Fruit fly (Drosophila melanogaster): ENCODE results near the gene Nedd4.
A peak's percentile ranks its signal among the peaks of the same experiment; 100 is the strongest.

The Nedd4 gene

dm6 chr3L:17557215-17557904 lies 27.5 kb downstream of the Nedd4 start, which contains the start of gene CycT (continued):
- no peak for TF ChIP-seq sim (GFP tag; IDR thresholded peaks at IDR 0.05)
- peak; percentile 33 for TF ChIP-seq Mes4 (GFP tag; optimal IDR thresholded peaks at IDR 0.05)
- no peak; the same call in 1 of the 2 replicates for TF ChIP-seq vvl (GFP tag; IDR thresholded peaks at IDR 0.05)
- no peak for TF ChIP-seq yki (optimal IDR thresholded peaks at IDR 0.05)
- TF ChIP-seq Spps (tag; optimal IDR thresholded peaks at IDR 0.05) = no peak
- no peak for TF ChIP-seq Hr78 (GFP tag; optimal IDR thresholded peaks at IDR 0.05)
- peak; percentile 8 for TF ChIP-seq Fer2 (tag; optimal IDR thresholded peaks at IDR 0.05)
- TF ChIP-seq CG3847 (GFP tag; IDR thresholded peaks at IDR 0.05) = peak; percentile 58
- TF ChIP-seq Sox100B (GFP tag; optimal IDR thresholded peaks at IDR 0.05) = no peak
- TF ChIP-seq tup (GFP tag; optimal IDR thresholded peaks at IDR 0.05) = no peak
- TF ChIP-seq slbo (GFP tag; IDR thresholded peaks at IDR 0.05) = 0 out of 2 replicates have a peak, but pooled peaks have one; percentile 12
- TF ChIP-seq pho (GFP tag; optimal IDR thresholded peaks at IDR 0.05) = no peak
- peak; percentile 75 for TF ChIP-seq CG4617 (GFP tag; optimal IDR thresholded peaks at IDR 0.05; ENCODE audit: borderline replicate concordance)
- no peak for TF ChIP-seq abd-A (tag; optimal IDR thresholded peaks at IDR 0.05)
- TF ChIP-seq CG33557 (GFP tag; optimal IDR thresholded peaks at IDR 0.05) = peak; percentile 21
- no peak for TF ChIP-seq tap (tag; optimal IDR thresholded peaks at IDR 0.05)
- TF ChIP-seq Dek (tag; optimal IDR thresholded peaks at IDR 0.05) = peak; percentile 6
- TF ChIP-seq CG42726 (GFP tag; IDR thresholded peaks at IDR 0.05; ENCODE audit: partially characterized antibody) = peak; percentile 89; the same call in 1 of the 2 replicates
- TF ChIP-seq gcm2 (GFP tag; optimal IDR thresholded peaks at IDR 0.05) = no peak
- TF ChIP-seq HLH4C (GFP tag; IDR thresholded peaks at IDR 0.05; ENCODE audit: partially characterized antibody) = peak; percentile 89
- no peak for TF ChIP-seq zf30C (GFP tag; optimal IDR thresholded peaks at IDR 0.05)
- peak; percentile 36 for TF ChIP-seq tna (GFP tag; IDR thresholded peaks at IDR 0.05; ENCODE audit: partially characterized antibody)
- peak; percentile 30 for TF ChIP-seq exex (tag; optimal IDR thresholded peaks at IDR 0.05)
- no peak for TF ChIP-seq CG10462 (GFP tag; optimal IDR thresholded peaks at IDR 0.05)
- peak; percentile 91 for TF ChIP-seq CG13287 (GFP tag; IDR thresholded peaks at IDR 0.05; ENCODE audit: partially characterized antibody)
- TF ChIP-seq CG17568 (GFP tag; optimal IDR thresholded peaks at IDR 0.05) = no peak
- TF ChIP-seq gem (tag; optimal IDR thresholded peaks at IDR 0.05) = no peak
- TF ChIP-seq sna (GFP tag; IDR thresholded peaks at IDR 0.05; ENCODE audit: partially characterized antibody) = peak; percentile 82
- peak; percentile 38 for TF ChIP-seq CG12299 (tag; optimal IDR thresholded peaks at IDR 0.05)
- TF ChIP-seq CG14860 (GFP tag; IDR thresholded peaks at IDR 0.05; ENCODE audit: partially characterized antibody) = peak; percentile 74
- TF ChIP-seq CG12104 (GFP tag; optimal IDR thresholded peaks at IDR 0.05) = peak; percentile 4
- TF ChIP-seq btn (GFP tag; optimal IDR thresholded peaks at IDR 0.05) = no peak
- no peak for TF ChIP-seq az2 (GFP tag; optimal IDR thresholded peaks at IDR 0.05)
- TF ChIP-seq crc (GFP tag; optimal IDR thresholded peaks at IDR 0.05) = no peak
- no peak for TF ChIP-seq Ada2b (GFP tag; IDR thresholded peaks at IDR 0.05)
- TF ChIP-seq NC2β (GFP tag; optimal IDR thresholded peaks at IDR 0.05) = peak; percentile 62
- TF ChIP-seq CG17361 (GFP tag; IDR thresholded peaks at IDR 0.05) = peak; percentile 58; the same call in 2 of the 3 replicates
- no peak for TF ChIP-seq CG12744 (GFP tag; optimal IDR thresholded peaks at IDR 0.05)
- TF ChIP-seq CG10366 (GFP tag; IDR thresholded peaks at IDR 0.05) = no peak
- no peak for TF ChIP-seq prd (optimal IDR thresholded peaks at IDR 0.05)
- TF ChIP-seq prd (GFP tag; IDR thresholded peaks at IDR 0.05) = no peak
- TF ChIP-seq CG18764 (GFP tag; optimal IDR thresholded peaks at IDR 0.05) = no peak
- no peak for TF ChIP-seq GATAe (GFP tag; conservative IDR thresholded peaks at IDR 0.05)
- TF ChIP-seq CG15601 (tag; optimal IDR thresholded peaks at IDR 0.05) = peak; percentile 60
- TF ChIP-seq HHEX (GFP tag; optimal IDR thresholded peaks at IDR 0.05) = peak; percentile 66
- no peak for TF ChIP-seq Rx (GFP tag; IDR thresholded peaks at IDR 0.05)
- TF ChIP-seq HmgZ (tag; optimal IDR thresholded peaks at IDR 0.05) = peak; percentile 63
- no peak for TF ChIP-seq NK7.1 (GFP tag; optimal IDR thresholded peaks at IDR 0.05)
- peak; percentile 75 for TF ChIP-seq Adf1 (GFP tag; IDR thresholded peaks at IDR 0.05)
- TF ChIP-seq Antp (GFP tag; optimal IDR thresholded peaks at IDR 0.05) = no peak
